Fruit fly (Drosophila melanogaster) whole organism, adult: ENCODE data around the gene CG1840.

ENCODE experiments used
- CG14711 ChIP-seq: fragments of 200-800 bp; sonication (Bioruptor generic); optimal IDR thresholded peaks from 2 replicates; lab custom pipeline; 2018; ENCODE audit warnings: missing biosample characterization, mild to moderate bottlenecking, missing genetic modification characterization, moderate library complexity
- CG1620 ChIP-seq: fragments of 200-800 bp; sonication (Bioruptor generic); optimal IDR thresholded peaks from 2 replicates; lab custom pipeline; 2016; ENCODE audit warnings: missing biosample characterization, missing genetic modification characterization

dm6 chrX:11891682-11892179 is 3.6 kb downstream of the CG1840 start, which contains the start of gene sicily:
- no peak for TF ChIP-seq CG1620
- no peak for TF ChIP-seq CG14711 (tag; lab: Kevin White, UChicago)
